Fruit fly (Drosophila melanogaster): ENCODE results near the gene Taf7.

The Taf7 gene

dm6 chr3R:7886859-7887190 lies 20.3 kb upstream of the Taf7 start, which contains the start of gene ArgRS-m (continued):
- no peak for TF ChIP-seq Elba2 (GFP tag; optimal IDR thresholded peaks at IDR 0.05)
- no peak for TF ChIP-seq CG10959 (GFP tag; IDR thresholded peaks at IDR 0.05)
- TF ChIP-seq Lpt (GFP tag; optimal IDR thresholded peaks at IDR 0.05): no peak
- TF ChIP-seq CG15514 (GFP tag; optimal IDR thresholded peaks at IDR 0.05): peak; percentile 95
- no peak for TF ChIP-seq CG15011 (GFP tag; optimal IDR thresholded peaks at IDR 0.05)
- peak; percentile 8 for TF ChIP-seq Oli (tag; optimal IDR thresholded peaks at IDR 0.05)
- peak; percentile 86 for TF ChIP-seq CG10431 (GFP tag; optimal IDR thresholded peaks at IDR 0.05)
- peak; percentile 40; the same call in 2 of the 4 replicates for TF ChIP-seq Gug (GFP tag; IDR thresholded peaks at IDR 0.05)
- peak; percentile 83 for TF ChIP-seq pzg (GFP tag; optimal IDR thresholded peaks at IDR 0.05)
- TF ChIP-seq CG6175 (GFP tag; IDR thresholded peaks at IDR 0.05): 0 out of 3 replicates have a peak, but pooled peaks have one; percentile 40
- peak; percentile 21 for TF ChIP-seq ftz-f1 (GFP tag; optimal IDR thresholded peaks at IDR 0.05)
- TF ChIP-seq tin (GFP tag; optimal IDR thresholded peaks at IDR 0.05): peak; percentile 38
- TF ChIP-seq dmrt99B (tag; optimal IDR thresholded peaks at IDR 0.05): no peak
- TF ChIP-seq abd-A (tag; optimal IDR thresholded peaks at IDR 0.05): no peak
- no peak for TF ChIP-seq CG11504 (tag; optimal IDR thresholded peaks at IDR 0.05)
- TF ChIP-seq run (tag; optimal IDR thresholded peaks at IDR 0.05): no peak
- no peak for TF ChIP-seq gcm (GFP tag; optimal IDR thresholded peaks at IDR 0.05)
- no peak for TF ChIP-seq bbx (GFP tag; IDR thresholded peaks at IDR 0.05; ENCODE audit: partially characterized antibody)
- TF ChIP-seq Nf-YC (tag; optimal IDR thresholded peaks at IDR 0.05): peak; percentile 17
- TF ChIP-seq Dip2 (GFP tag; IDR thresholded peaks at IDR 0.05): no peak
- no peak for TF ChIP-seq CG6272 (GFP tag; IDR thresholded peaks at IDR 0.05)
- TF ChIP-seq CG13775 (GFP tag; optimal IDR thresholded peaks at IDR 0.05): peak; percentile 62
- TF ChIP-seq insv (GFP tag; optimal IDR thresholded peaks at IDR 0.05): peak in 1 of 2 experiments; percentile 25
- no peak for TF ChIP-seq tll (GFP tag; optimal IDR thresholded peaks at IDR 0.05)
- TF ChIP-seq Sox102F (GFP tag; optimal IDR thresholded peaks at IDR 0.05): peak; percentile 47
- 0 out of 3 replicates have a peak, but pooled peaks have one; percentile 14 for TF ChIP-seq CG2889 (GFP tag; IDR thresholded peaks at IDR 0.05)
- peak; percentile 46 for TF ChIP-seq CG9727 (GFP tag; optimal IDR thresholded peaks at IDR 0.05)
- TF ChIP-seq Lim3 (GFP tag; IDR thresholded peaks at IDR 0.05): no peak
- peak; percentile 78 for TF ChIP-seq CG12769 (tag; optimal IDR thresholded peaks at IDR 0.05)
- TF ChIP-seq CG2678 (tag; optimal IDR thresholded peaks at IDR 0.05): peak; percentile 41
- no peak for TF ChIP-seq CG7372 (GFP tag; IDR thresholded peaks at IDR 0.05)
- TF ChIP-seq CG7786 (GFP tag; optimal IDR thresholded peaks at IDR 0.05): peak; percentile 73
- TF ChIP-seq sima (GFP tag; optimal IDR thresholded peaks at IDR 0.05): no peak
- TF ChIP-seq YL-1 (GFP tag; optimal IDR thresholded peaks at IDR 0.05): peak; percentile 39
- TF ChIP-seq ab (GFP tag; optimal IDR thresholded peaks at IDR 0.05): no peak
- no peak for TF ChIP-seq CG14860 (GFP tag; IDR thresholded peaks at IDR 0.05; ENCODE audit: partially characterized antibody)
- TF ChIP-seq bcd (GFP tag; optimal IDR thresholded peaks at IDR 0.05): peak; percentile 45
- TF ChIP-seq ap (GFP tag; IDR thresholded peaks at IDR 0.05): no peak
- no peak for TF ChIP-seq CG4424 (GFP tag; optimal IDR thresholded peaks at IDR 0.05)
- TF ChIP-seq BEAF-32 (GFP tag; optimal IDR thresholded peaks at IDR 0.05): peak; percentile 61
- TF ChIP-seq Nf-YB (GFP tag; optimal IDR thresholded peaks at IDR 0.05): peak; percentile 6
- TF ChIP-seq Drgx (GFP tag; IDR thresholded peaks at IDR 0.05): peak; percentile 64
- peak; percentile 58 for TF ChIP-seq CG4617 (GFP tag; optimal IDR thresholded peaks at IDR 0.05; ENCODE audit: borderline replicate concordance)
- TF ChIP-seq wek (GFP tag; optimal IDR thresholded peaks at IDR 0.05): no peak
- TF ChIP-seq Deaf1 (tag; optimal IDR thresholded peaks at IDR 0.05): peak; percentile 30
- TF ChIP-seq CG3065 (GFP tag; optimal IDR thresholded peaks at IDR 0.05): no peak
- no peak for TF ChIP-seq nom (GFP tag; optimal IDR thresholded peaks at IDR 0.05)
- TF ChIP-seq row (GFP tag; IDR thresholded peaks at IDR 0.05): peak; percentile 59; the same call in 2 of the 3 replicates
- no peak for TF ChIP-seq CG33557 (GFP tag; optimal IDR thresholded peaks at IDR 0.05)
- no peak for TF ChIP-seq HHEX (GFP tag; optimal IDR thresholded peaks at IDR 0.05)

All from whole organism, embryonic.